Fruit fly (Drosophila melanogaster): Measurements from ENCODE around the gene Hml.

DNA sequence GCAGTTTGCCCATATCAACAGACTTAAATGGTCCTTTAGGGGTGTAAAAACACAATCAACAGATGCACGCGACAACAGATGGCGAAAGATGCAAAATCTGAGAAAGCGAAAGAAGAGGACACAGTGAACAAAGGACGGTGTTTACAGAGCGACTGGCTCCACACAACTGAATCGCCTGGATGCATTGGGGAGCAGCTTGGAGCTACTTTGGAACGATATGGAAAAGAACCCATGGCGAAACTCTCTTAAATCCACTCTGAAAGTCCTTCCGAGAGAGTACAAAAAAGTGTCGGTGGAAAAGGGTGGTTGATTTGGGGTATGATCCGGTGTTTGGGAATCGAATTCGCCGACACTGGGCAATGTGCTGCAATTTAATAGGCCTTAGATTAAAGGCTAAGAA, 5.1 kb upstream of the Hml start:
- TF ChIP-seq Awh (GFP tag; IDR thresholded peaks at IDR 0.05) (no peak), CG1602 (GFP tag; optimal IDR thresholded peaks at IDR 0.05) (no peak), esg (GFP tag; conservative IDR thresholded peaks at IDR 0.05) (no peak), Chrac-16 (GFP tag; optimal IDR thresholded peaks at IDR 0.05) (no peak), Hr3 (GFP tag; optimal IDR thresholded peaks at IDR 0.05) (no peak), mam (GFP tag; optimal IDR thresholded peaks at IDR 0.05) (no peak), fru (optimal IDR thresholded peaks at IDR 0.05) (no peak), CG1647 (GFP tag; optimal IDR thresholded peaks at IDR 0.05) (no peak), peb (GFP tag; IDR thresholded peaks at IDR 0.05) (no peak), sd (tag; optimal IDR thresholded peaks at IDR 0.05) (no peak)
